Fruit fly (Drosophila melanogaster): ENCODE results near the gene Npc2h.

Gene Npc2h

DNA sequence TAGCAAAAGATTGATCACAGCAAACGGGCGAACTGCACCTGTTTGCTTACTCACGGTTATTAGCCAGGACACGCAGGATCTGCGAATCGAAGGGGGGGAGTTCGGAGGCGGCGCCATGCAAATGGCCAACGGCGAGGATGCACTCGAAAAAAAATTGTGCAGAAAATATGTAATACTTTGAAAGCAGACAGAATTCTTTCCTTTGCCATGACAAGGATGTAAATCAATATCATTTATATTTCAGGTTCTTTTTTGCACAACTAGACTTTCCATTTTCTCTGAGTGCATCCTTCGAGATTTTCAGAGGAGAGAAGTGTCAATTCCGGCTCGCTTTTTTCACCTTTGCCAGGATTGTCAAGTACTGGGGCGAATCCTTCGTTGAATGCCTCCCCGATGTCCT lies 36.8 kb downstream of the Npc2h start (continued):
- TF ChIP-seq NFAT (GFP tag; IDR thresholded peaks at IDR 0.05) (no peak), esg (GFP tag; conservative IDR thresholded peaks at IDR 0.05) (no peak), Bdp1 (GFP tag; optimal IDR thresholded peaks at IDR 0.05) (no peak), CG1024 (GFP tag; IDR thresholded peaks at IDR 0.05) (no peak), croc (GFP tag; conservative IDR thresholded peaks at IDR 0.05) (no peak), cwo (GFP tag; optimal IDR thresholded peaks at IDR 0.05) (no peak), Atf6 (GFP tag; IDR thresholded peaks at IDR 0.05) (no peak), Max (GFP tag; optimal IDR thresholded peaks at IDR 0.05) (no peak), caup (GFP tag; optimal IDR thresholded peaks at IDR 0.05; ENCODE audit: severe bottlenecking) (no peak), pan (optimal IDR thresholded peaks at IDR 0.05) (no peak), pan (GFP tag; optimal IDR thresholded peaks at IDR 0.05 in 1 of 2, IDR thresholded peaks at IDR 0.05 in 1 of 2) (peak in 1 of 2 experiments; percentile 52), ase (GFP tag; IDR thresholded peaks at IDR 0.05) (no peak), Med (GFP tag) (no peak), CG3407 (GFP tag; optimal IDR thresholded peaks at IDR 0.05) (no peak), CG3995 (GFP tag; optimal IDR thresholded peaks at IDR 0.05) (no peak), Scr (GFP tag; IDR thresholded peaks at IDR 0.05; ENCODE audit: partially characterized antibody) (no peak), cato (GFP tag; optimal IDR thresholded peaks at IDR 0.05; ENCODE audit: borderline replicate concordance) (no peak), Dbx (GFP tag; IDR thresholded peaks at IDR 0.05) (0 out of 3 replicates have a peak, but pooled peaks have one; percentile 37), Gug (GFP tag; IDR thresholded peaks at IDR 0.05) (no peak), run (tag; optimal IDR thresholded peaks at IDR 0.05) (no peak), rib (GFP tag; IDR thresholded peaks at IDR 0.05) (no peak), tgo (GFP tag; IDR thresholded peaks at IDR 0.05) (no peak), Ada2b (GFP tag; IDR thresholded peaks at IDR 0.05) (peak; percentile 29; the same call in 1 of the 2 replicates), Optix (GFP tag; IDR thresholded peaks at IDR 0.05) (0 out of 3 replicates have a peak, but pooled peaks have one; percentile 16), CG10431 (GFP tag; optimal IDR thresholded peaks at IDR 0.05) (no peak), prd (optimal IDR thresholded peaks at IDR 0.05) (no peak), prd (GFP tag; IDR thresholded peaks at IDR 0.05) (peak; percentile 60; the same call in 2 of the 3 replicates), CG3281 (GFP tag; optimal IDR thresholded peaks at IDR 0.05) (peak; percentile 6), CG5953 (GFP tag; IDR thresholded peaks at IDR 0.05) (no peak), CG8359 (GFP tag; optimal IDR thresholded peaks at IDR 0.05; ENCODE audit: borderline replicate concordance) (no peak), Dad (GFP tag; optimal IDR thresholded peaks at IDR 0.05) (no peak), stc (GFP tag; IDR thresholded peaks at IDR 0.05) (no peak), CG12769 (tag; optimal IDR thresholded peaks at IDR 0.05) (peak; percentile 2), CG4617 (GFP tag; optimal IDR thresholded peaks at IDR 0.05; ENCODE audit: borderline replicate concordance) (no peak), Hr51 (GFP tag; optimal IDR thresholded peaks at IDR 0.05) (peak in 1 of 2 experiments; percentile 1), CG16813 (GFP tag; IDR thresholded peaks at IDR 0.05; ENCODE audit: partially characterized antibody) (no peak), H2.0 (GFP tag; IDR thresholded peaks at IDR 0.05) (0 out of 2 replicates have a peak, but pooled peaks have one; percentile 29), Kr (GFP tag; optimal IDR thresholded peaks at IDR 0.05) (no peak), pb (GFP tag; optimal IDR thresholded peaks at IDR 0.05) (no peak), CG11560 (tag; IDR thresholded peaks at IDR 0.05) (no peak), ttk (GFP tag; IDR thresholded peaks at IDR 0.05) (peak; percentile 46; the same call in 1 of the 2 replicates), CG32767 (GFP tag; IDR thresholded peaks at IDR 0.05) (peak; percentile 33; the same call in 1 of the 2 replicates), CG4854 (GFP tag; optimal IDR thresholded peaks at IDR 0.05) (no peak), unc-4 (GFP tag; IDR thresholded peaks at IDR 0.05; ENCODE audit: partially characterized antibody) (no peak), Blimp-1 (GFP tag; optimal IDR thresholded peaks at IDR 0.05) (peak; percentile 23), tin (GFP tag; optimal IDR thresholded peaks at IDR 0.05) (peak; percentile 19), trem (tag; optimal IDR thresholded peaks at IDR 0.05) (no peak), hkb (optimal IDR thresholded peaks at IDR 0.05) (no peak), hkb (GFP tag; IDR thresholded peaks at IDR 0.05) (no peak), YL-1 (GFP tag; optimal IDR thresholded peaks at IDR 0.05) (no peak), stwl (tag; optimal IDR thresholded peaks at IDR 0.05) (no peak), CG10209 (GFP tag; optimal IDR thresholded peaks at IDR 0.05) (no peak)

All from whole organism, embryonic.